Fruit fly (Drosophila melanogaster): Measurements from ENCODE around the gene sNPF.

sNPF gene

dm6 chr2L:20075234-20075803, 47.6 kb downstream of the sNPF start, which contains the start of the genes pr and neb (continued):
- TF ChIP-seq ase (GFP tag; IDR thresholded peaks at IDR 0.05) (0 out of 3 replicates have a peak, but pooled peaks have one; percentile 25), CG3838 (GFP tag; optimal IDR thresholded peaks at IDR 0.05) (no peak), CG3065 (GFP tag; optimal IDR thresholded peaks at IDR 0.05) (no peak), esg (GFP tag; conservative IDR thresholded peaks at IDR 0.05) (peak; percentile 72), az2 (GFP tag; optimal IDR thresholded peaks at IDR 0.05) (peak; percentile 60), CG12236 (GFP tag; optimal IDR thresholded peaks at IDR 0.05) (no peak), CG6175 (GFP tag; IDR thresholded peaks at IDR 0.05) (no peak), HLH54F (GFP tag; optimal IDR thresholded peaks at IDR 0.05) (peak; percentile 49), CG17612 (GFP tag; IDR thresholded peaks at IDR 0.05) (no peak), CG10366 (GFP tag; IDR thresholded peaks at IDR 0.05) (peak; percentile 59; the same call in 1 of the 2 replicates), chif (GFP tag; optimal IDR thresholded peaks at IDR 0.05) (no peak), CG11696 (GFP tag; IDR thresholded peaks at IDR 0.05) (no peak), Aef1 (GFP tag; IDR thresholded peaks at IDR 0.05) (peak; percentile 73), sr (GFP tag; IDR thresholded peaks at IDR 0.05) (no peak), CG8944 (GFP tag; optimal IDR thresholded peaks at IDR 0.05) (no peak), bowl (GFP tag; IDR thresholded peaks at IDR 0.05) (0 out of 2 replicates have a peak, but pooled peaks have one; percentile 15), schlank (tag; optimal IDR thresholded peaks at IDR 0.05) (no peak), bigmax (GFP tag; optimal IDR thresholded peaks at IDR 0.05) (no peak), Hr39 (optimal IDR thresholded peaks at IDR 0.05) (no peak), mld (GFP tag; IDR thresholded peaks at IDR 0.05; ENCODE audit: partially characterized antibody) (no peak), inv (GFP tag; IDR thresholded peaks at IDR 0.05; ENCODE audit: partially characterized antibody) (peak; percentile 35; the same call in 1 of the 2 replicates), CG5245 (GFP tag; optimal IDR thresholded peaks at IDR 0.05) (peak; percentile 42), CG7745 (tag; optimal IDR thresholded peaks at IDR 0.05) (no peak), NFAT (GFP tag; IDR thresholded peaks at IDR 0.05) (no peak), CG12659 (GFP tag; optimal IDR thresholded peaks at IDR 0.05) (peak; percentile 79), CkIIα-i1 (GFP tag; IDR thresholded peaks at IDR 0.05) (no peak), CG18262 (tag; optimal IDR thresholded peaks at IDR 0.05) (peak; percentile 24), sug (tag; optimal IDR thresholded peaks at IDR 0.05) (peak; percentile 73), Fer3 (tag; optimal IDR thresholded peaks at IDR 0.05) (no peak), Hey (tag; optimal IDR thresholded peaks at IDR 0.05) (no peak), prd (optimal IDR thresholded peaks at IDR 0.05) (no peak), prd (GFP tag; IDR thresholded peaks at IDR 0.05) (no peak), CG8359 (GFP tag; optimal IDR thresholded peaks at IDR 0.05; ENCODE audit: borderline replicate concordance) (no peak), Lim3 (GFP tag; IDR thresholded peaks at IDR 0.05) (no peak), CG8281 (tag; optimal IDR thresholded peaks at IDR 0.05) (no peak), Trl (optimal IDR thresholded peaks at IDR 0.05) (no peak), Trl (GFP tag; optimal IDR thresholded peaks at IDR 0.05) (no peak), peb (GFP tag; IDR thresholded peaks at IDR 0.05) (no peak), CG18599 (GFP tag; optimal IDR thresholded peaks at IDR 0.05) (no peak), CG6254 (GFP tag; optimal IDR thresholded peaks at IDR 0.05) (peak; percentile 33), HmgD (GFP tag; optimal IDR thresholded peaks at IDR 0.05) (no peak), Nf-YA (GFP tag; IDR thresholded peaks at IDR 0.05) (no peak), HLHmδ (GFP tag; optimal IDR thresholded peaks at IDR 0.05) (no peak), CG30403 (GFP tag; optimal IDR thresholded peaks at IDR 0.05) (peak; percentile 74), Neu2 (GFP tag; optimal IDR thresholded peaks at IDR 0.05; ENCODE audit: borderline replicate concordance) (no peak), H15 (GFP tag; IDR thresholded peaks at IDR 0.05) (no peak), ranshi (GFP tag; IDR thresholded peaks at IDR 0.05) (peak; percentile 75), ewg (GFP tag; optimal IDR thresholded peaks at IDR 0.05) (peak; percentile 26), CG9817 (tag; optimal IDR thresholded peaks at IDR 0.05) (peak; percentile 64), Blimp-1 (GFP tag; optimal IDR thresholded peaks at IDR 0.05) (no peak), tna (GFP tag; IDR thresholded peaks at IDR 0.05; ENCODE audit: partially characterized antibody) (no peak), CG11560 (tag; IDR thresholded peaks at IDR 0.05) (no peak)

All from whole organism, embryonic.